Worm (Caenorhabditis elegans) whole organism, late embryonic: ENCODE data around the gene fbxb-114.

Experiments used
- C38D4.7 ChIP-seq: fragments of 200-800 bp; sonication (Bioruptor generic); optimal IDR thresholded peaks from 2 replicates; lab custom pipeline; 2018; ENCODE audit warnings: mild to moderate bottlenecking, missing genetic modification characterization, moderate library complexity, missing compliant biosample characterization
- npax-4 ChIP-seq: sonication (generic microtip); optimal IDR thresholded peaks from 2 replicates; lab custom pipeline; 2016; ENCODE audit warnings: missing genetic modification characterization, missing compliant biosample characterization
- unc-86 ChIP-seq: sonication (generic microtip); optimal IDR thresholded peaks from 2 replicates; lab custom pipeline; 2016; ENCODE audit warnings: missing genetic modification characterization, missing compliant biosample characterization

- TF ChIP-seq C38D4.7 = no peak
- TF ChIP-seq npax-4 (tag; lab: Kevin White, UChicago) = no peak
- TF ChIP-seq unc-86 (tag; lab: Kevin White, UChicago) = no peak
Observed at ce11 chrX:16952859-16953258, 31.2 kb downstream of the fbxb-114 start, which contains the start of gene F52G3.8.
